Fruit fly (Drosophila melanogaster): Measurements from ENCODE around the gene CG14963.

CG14963 gene

DNA sequence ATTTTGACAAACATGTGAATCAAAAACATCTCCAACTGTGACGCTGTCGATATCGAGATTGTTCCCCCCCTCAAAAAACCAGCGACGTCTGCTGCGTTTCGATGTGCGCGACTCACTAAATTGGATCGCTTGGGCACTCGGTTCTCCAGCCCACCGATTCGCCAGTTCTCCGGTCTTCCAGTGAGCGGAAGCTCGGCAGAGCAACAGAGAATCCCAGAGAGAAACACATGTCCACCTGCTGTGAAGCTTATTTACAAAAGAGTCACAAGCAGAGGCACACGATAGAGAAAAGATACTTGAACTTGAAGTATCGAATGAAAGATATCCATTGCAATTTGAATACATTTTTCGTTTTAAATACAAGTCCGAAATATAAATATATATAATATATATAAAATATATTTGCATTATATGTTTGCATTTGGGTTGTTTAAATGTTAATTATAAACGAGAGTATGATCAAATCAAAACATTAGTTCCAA lies 38.2 kb downstream of the CG14963 start (continued):
- TF ChIP-seq onecut (GFP tag; IDR thresholded peaks at IDR 0.05) (no peak), sob (GFP tag; IDR thresholded peaks at IDR 0.05) (peak; percentile 22; the same call in 1 of the 2 replicates), ken (GFP tag; IDR thresholded peaks at IDR 0.05) (no peak), Ptx1 (GFP tag; IDR thresholded peaks at IDR 0.05) (no peak), CG6689 (GFP tag; IDR thresholded peaks at IDR 0.05) (no peak), nom (GFP tag; optimal IDR thresholded peaks at IDR 0.05) (peak; percentile 1), bbx (GFP tag; IDR thresholded peaks at IDR 0.05; ENCODE audit: partially characterized antibody) (no peak), CG1792 (GFP tag; optimal IDR thresholded peaks at IDR 0.05) (no peak), CG2712 (tag; optimal IDR thresholded peaks at IDR 0.05) (peak; percentile 13), CG10543 (GFP tag; optimal IDR thresholded peaks at IDR 0.05) (peak; percentile 25), CG12659 (GFP tag; optimal IDR thresholded peaks at IDR 0.05) (peak; percentile 2), Antp (GFP tag; optimal IDR thresholded peaks at IDR 0.05) (no peak), CG2875 (GFP tag; optimal IDR thresholded peaks at IDR 0.05) (no peak), Med (GFP tag) (peak; percentile 87), CG18599 (GFP tag; optimal IDR thresholded peaks at IDR 0.05) (peak; percentile 43), CG8290 (GFP tag; optimal IDR thresholded peaks at IDR 0.05) (no peak), CG8290 (tag; optimal IDR thresholded peaks at IDR 0.05) (peak in 1 of 2 experiments; percentile 29), MTF-1 (GFP tag; optimal IDR thresholded peaks at IDR 0.05; ENCODE audit: borderline replicate concordance) (peak; percentile 28), CG4617 (GFP tag; optimal IDR thresholded peaks at IDR 0.05; ENCODE audit: borderline replicate concordance) (no peak), CrebB (tag; optimal IDR thresholded peaks at IDR 0.05) (peak; percentile 5), ato (GFP tag; IDR thresholded peaks at IDR 0.05; ENCODE audit: partially characterized antibody) (no peak), CG8388 (GFP tag; optimal IDR thresholded peaks at IDR 0.05) (no peak), Eip74EF (GFP tag; optimal IDR thresholded peaks at IDR 0.05) (peak in 1 of 2 experiments; percentile 1), ap (GFP tag; IDR thresholded peaks at IDR 0.05) (no peak), chif (GFP tag; optimal IDR thresholded peaks at IDR 0.05) (no peak), CG15514 (GFP tag; optimal IDR thresholded peaks at IDR 0.05) (peak; percentile 30), scrt (GFP tag; optimal IDR thresholded peaks at IDR 0.05) (peak; percentile 38), her (GFP tag; optimal IDR thresholded peaks at IDR 0.05) (no peak), PHDP (tag; optimal IDR thresholded peaks at IDR 0.05) (peak; percentile 14), CG18262 (tag; optimal IDR thresholded peaks at IDR 0.05) (peak; percentile 15), BtbVII (GFP tag; optimal IDR thresholded peaks at IDR 0.05) (peak; percentile 55), pb (GFP tag; optimal IDR thresholded peaks at IDR 0.05) (no peak)

- TF ChIP-seq bsh (GFP tag; optimal IDR thresholded peaks at IDR 0.05) (peak in 1 of 2 experiments; percentile 41), CG7745 (tag; optimal IDR thresholded peaks at IDR 0.05) (no peak), amos (GFP tag; IDR thresholded peaks at IDR 0.05; ENCODE audit: partially characterized antibody) (no peak; the same call in 1 of the 2 replicates), CG3163 (GFP tag; optimal IDR thresholded peaks at IDR 0.05) (no peak), Bgb (GFP tag; IDR thresholded peaks at IDR 0.05; ENCODE audit: partially characterized antibody) (peak; percentile 47; the same call in 1 of the 2 replicates), CG15479 (GFP tag; optimal IDR thresholded peaks at IDR 0.05) (no peak), CG6854 (GFP tag; optimal IDR thresholded peaks at IDR 0.05) (peak; percentile 55), CG3847 (GFP tag; IDR thresholded peaks at IDR 0.05) (0 out of 2 replicates have a peak, but pooled peaks have one; percentile 28), CG11504 (tag; optimal IDR thresholded peaks at IDR 0.05) (peak; percentile 72), CG4360 (GFP tag; IDR thresholded peaks at IDR 0.05) (no peak; the same call in 1 of the 2 replicates), Neu2 (GFP tag; optimal IDR thresholded peaks at IDR 0.05; ENCODE audit: borderline replicate concordance) (no peak), pzg (GFP tag; optimal IDR thresholded peaks at IDR 0.05) (peak; percentile 95), ems (GFP tag; optimal IDR thresholded peaks at IDR 0.05) (peak; percentile 66), Dp (GFP tag; optimal IDR thresholded peaks at IDR 0.05) (peak; percentile 77), CG3407 (GFP tag; optimal IDR thresholded peaks at IDR 0.05) (peak; percentile 39), CG32772 (GFP tag; IDR thresholded peaks at IDR 0.05) (no peak), jigr1 (GFP tag; IDR thresholded peaks at IDR 0.05) (no peak), tup (GFP tag; optimal IDR thresholded peaks at IDR 0.05) (no peak), Lim3 (GFP tag; IDR thresholded peaks at IDR 0.05) (no peak)
These were observed 44.8 kb downstream of the CG14963 start, which contains the start of gene promL for dm6 chr3L:3127544-3127943. TSS of gene promL (minus strand) at chr3L:3127724.
